Fruit fly (Drosophila melanogaster) whole organism, prepupa: ENCODE measurements around the gene CG1750.

Experiments used
- Blimp-1 ChIP-seq: fragments of 200-800 bp; sonication (Bioruptor generic); optimal IDR thresholded peaks from 3 replicates; lab custom pipeline; 2017; ENCODE audit warnings: missing biosample characterization, missing genetic modification characterization, mild to moderate bottlenecking, moderate library complexity, missing genetic modification reagents
- CG10631 ChIP-seq: fragments of 200-800 bp; sonication (Bioruptor generic); optimal IDR thresholded peaks from 2 replicates; lab custom pipeline; 2016; ENCODE audit warnings: missing biosample characterization, missing genetic modification characterization
- CG11762 ChIP-seq: fragments of 200-800 bp; sonication (Bioruptor generic); optimal IDR thresholded peaks from 3 replicates; lab custom pipeline; 2016; ENCODE audit warnings: missing biosample characterization, missing genetic modification characterization; ENCODE audit not compliant: insufficient read depth
- CG15336 ChIP-seq: fragments of 200-800 bp; sonication (Bioruptor generic); IDR thresholded peaks from 2 replicates; pipeline ENCODE4 v1.3.6; 2022; ENCODE audit warnings: missing biosample characterization, missing genetic modification characterization
- CG1621 ChIP-seq: fragments of 200-800 bp; sonication (Bioruptor generic); optimal IDR thresholded peaks from 3 replicates; lab custom pipeline; 2018; ENCODE audit warnings: missing biosample characterization, mild to moderate bottlenecking, missing genetic modification characterization
- CG3032 ChIP-seq: fragments of 200-800 bp; optimal IDR thresholded peaks from 2 replicates; lab custom pipeline; 2019; ENCODE audit warnings: missing biosample characterization, mild to moderate bottlenecking, missing genetic modification characterization, moderate library complexity
- CG31627 ChIP-seq: fragments of 200-800 bp; sonication (Bioruptor generic); optimal IDR thresholded peaks from 3 replicates; lab custom pipeline; 2016; ENCODE audit warnings: missing biosample characterization, missing genetic modification characterization
- CG34406 ChIP-seq: fragments of 200-800 bp; sonication (Bioruptor generic); optimal IDR thresholded peaks from 3 replicates; lab custom pipeline; 2016; ENCODE audit warnings: missing biosample characterization, missing genetic modification characterization
- CG4318 ChIP-seq: fragments of 200-800 bp; sonication (Bioruptor generic); optimal IDR thresholded peaks from 3 replicates; lab custom pipeline; 2017; ENCODE audit warnings: missing biosample characterization, mild to moderate bottlenecking, missing genetic modification characterization
- CG6163 ChIP-seq: fragments of 200-800 bp; sonication (Bioruptor generic); IDR thresholded peaks from 3 replicates; pipeline ENCODE4 v1.3.6; 2022; ENCODE audit warnings: missing biosample characterization, missing genetic modification characterization
- CG6792 ChIP-seq: fragments of 200-800 bp; sonication (Bioruptor generic); optimal IDR thresholded peaks from 3 replicates; lab custom pipeline; 2016; ENCODE audit warnings: missing biosample characterization, missing genetic modification characterization
- CG6808 ChIP-seq: fragments of 200-800 bp; sonication (Bioruptor generic); optimal IDR thresholded peaks from 3 replicates; lab custom pipeline; 2017; ENCODE audit warnings: missing biosample characterization, missing genetic modification characterization, mild to moderate bottlenecking, moderate library complexity, missing genetic modification reagents
- CG6854 ChIP-seq: fragments of 200-800 bp; sonication (Bioruptor generic); optimal IDR thresholded peaks from 2 replicates; lab custom pipeline; 2017; ENCODE audit warnings: missing biosample characterization, mild to moderate bottlenecking, missing genetic modification characterization
- CG7368 ChIP-seq: fragments of 200-800 bp; sonication (Bioruptor generic); optimal IDR thresholded peaks from 3 replicates; lab custom pipeline; 2016; ENCODE audit warnings: missing biosample characterization, missing genetic modification characterization
- CG8119 ChIP-seq: fragments of 200-800 bp; sonication (Bioruptor generic); IDR thresholded peaks from 3 replicates; pipeline ENCODE4 v1.3.6; 2022; ENCODE audit warnings: missing biosample characterization, missing genetic modification characterization
- CG8319 ChIP-seq: fragments of 200-800 bp; sonication (Bioruptor generic); optimal IDR thresholded peaks from 3 replicates; lab custom pipeline; 2016; ENCODE audit warnings: missing biosample characterization, missing genetic modification characterization
- CG8632 ChIP-seq: fragments of 200-800 bp; sonication (Bioruptor generic); optimal IDR thresholded peaks from 3 replicates; lab custom pipeline; 2016; ENCODE audit warnings: missing biosample characterization, missing genetic modification characterization
- CG9139 ChIP-seq: fragments of 200-800 bp; sonication (Bioruptor generic); optimal IDR thresholded peaks from 3 replicates; lab custom pipeline; 2017; ENCODE audit warnings: missing biosample characterization, mild to moderate bottlenecking, missing genetic modification characterization
- Eip75B ChIP-seq: fragments of 200-800 bp; sonication (Bioruptor generic); optimal IDR thresholded peaks from 3 replicates; lab custom pipeline; 2016; ENCODE audit warnings: missing biosample characterization, missing genetic modification characterization
- Eip78C ChIP-seq: fragments of 200-800 bp; sonication (Bioruptor generic); peaks from one replicate; lab custom pipeline; 2016; ENCODE audit warnings: missing biosample characterization, missing genetic modification characterization
- Eip93F ChIP-seq: fragments of 200-800 bp; sonication (Bioruptor generic); optimal IDR thresholded peaks from 2 replicates; lab custom pipeline; 2016; ENCODE audit warnings: missing biosample characterization, mild to moderate bottlenecking, missing genetic modification characterization
- Ets96B ChIP-seq: fragments of 200-800 bp; optimal IDR thresholded peaks from 2 replicates; lab custom pipeline; 2019; ENCODE audit warnings: missing biosample characterization, mild to moderate bottlenecking, missing genetic modification characterization, moderate library complexity
- Hr38 ChIP-seq: sonication (Bioruptor generic); optimal IDR thresholded peaks from 2 replicates; lab custom pipeline; 2016; ENCODE audit warnings: missing biosample characterization, missing genetic modification characterization
- Hr39 ChIP-seq: fragments of 200-800 bp; sonication (Bioruptor generic); optimal IDR thresholded peaks from 2 replicates; lab custom pipeline; 2016; ENCODE audit warnings: missing biosample characterization, missing genetic modification characterization
- Hr4 ChIP-seq: fragments of 200-800 bp; sonication (Bioruptor generic); optimal IDR thresholded peaks from 3 replicates; lab custom pipeline; 2016; ENCODE audit warnings: missing biosample characterization, missing genetic modification characterization
- Lpt ChIP-seq: fragments of 200-800 bp; sonication (Bioruptor generic); optimal IDR thresholded peaks from 3 replicates; lab custom pipeline; 2016; ENCODE audit warnings: missing biosample characterization, missing genetic modification characterization
- Met ChIP-seq: fragments of 200-800 bp; sonication (Bioruptor generic); optimal IDR thresholded peaks from 3 replicates; lab custom pipeline; 2016; ENCODE audit warnings: missing biosample characterization, missing genetic modification characterization
- OdsH ChIP-seq: fragments of 200-800 bp; sonication (Bioruptor generic); optimal IDR thresholded peaks from 3 replicates; lab custom pipeline; 2016; ENCODE audit warnings: missing biosample characterization, missing genetic modification characterization
- Smox ChIP-seq: fragments of 200-800 bp; sonication (Bioruptor generic); optimal IDR thresholded peaks from 3 replicates; lab custom pipeline; 2016; ENCODE audit warnings: missing biosample characterization, missing genetic modification characterization
- Sox102F ChIP-seq: fragments of 200-800 bp; sonication (Bioruptor generic); optimal IDR thresholded peaks from 2 replicates; lab custom pipeline; 2016; ENCODE audit warnings: missing biosample characterization, mild to moderate bottlenecking, missing genetic modification characterization
- Sox15 ChIP-seq: fragments of 200-800 bp; sonication (Bioruptor generic); optimal IDR thresholded peaks from 3 replicates; lab custom pipeline; 2016; ENCODE audit warnings: missing biosample characterization, missing genetic modification characterization
- achi ChIP-seq: fragments of 200-800 bp; sonication (Bioruptor generic); optimal IDR thresholded peaks from 3 replicates; lab custom pipeline; 2016; ENCODE audit warnings: missing biosample characterization, missing genetic modification characterization
- acj6 ChIP-seq: fragments of 200-800 bp; sonication (Bioruptor generic); optimal IDR thresholded peaks from 3 replicates; lab custom pipeline; 2016; ENCODE audit warnings: missing biosample characterization, missing genetic modification characterization
- cyc ChIP-seq: fragments of 200-800 bp; sonication (Bioruptor generic); optimal IDR thresholded peaks from 3 replicates; lab custom pipeline; 2016; ENCODE audit warnings: missing biosample characterization, missing genetic modification characterization
- dac ChIP-seq: fragments of 200-800 bp; sonication (Bioruptor generic); optimal IDR thresholded peaks from 2 replicates; lab custom pipeline; 2017; ENCODE audit warnings: missing biosample characterization, mild to moderate bottlenecking, missing genetic modification characterization
- eg ChIP-seq: fragments of 200-800 bp; sonication (Bioruptor generic); IDR thresholded peaks from 3 replicates; pipeline ENCODE4 v1.3.6; 2022; ENCODE audit warnings: missing biosample characterization, missing genetic modification characterization
- esn ChIP-seq: fragments of 200-800 bp; sonication (Bioruptor generic); optimal IDR thresholded peaks from 2 replicates; lab custom pipeline; 2016; ENCODE audit warnings: missing biosample characterization, mild to moderate bottlenecking, missing genetic modification characterization, moderate library complexity
- fd59A ChIP-seq: fragments of 200-800 bp; sonication (Bioruptor generic); optimal IDR thresholded peaks from 2 replicates; lab custom pipeline; 2017; ENCODE audit warnings: missing biosample characterization, mild to moderate bottlenecking, missing genetic modification characterization, missing genetic modification reagents
- net ChIP-seq: fragments of 200-800 bp; sonication (Bioruptor generic); optimal IDR thresholded peaks from 3 replicates; lab custom pipeline; 2016; ENCODE audit warnings: missing biosample characterization, missing genetic modification characterization
- pdm3 ChIP-seq: fragments of 200-800 bp; sonication (Bioruptor generic); optimal IDR thresholded peaks from 3 replicates; lab custom pipeline; 2016; ENCODE audit warnings: missing biosample characterization, missing genetic modification characterization
- spab ChIP-seq: fragments of 200-800 bp; sonication (Bioruptor generic); optimal IDR thresholded peaks from 2 replicates; lab custom pipeline; 2017; ENCODE audit warnings: missing biosample characterization, mild to moderate bottlenecking, missing genetic modification characterization, missing genetic modification reagents
- ss ChIP-seq, 2 experiments: fragments of 200-800 bp; sonication (Bioruptor generic); optimal IDR thresholded peaks; 2 replicates in 1 of 2; 3 replicates in 1 of 2; lab custom pipeline; 2017 to 2018; ENCODE audit warnings: mild to moderate bottlenecking in 2 of 2, missing biosample characterization in 2 of 2, missing genetic modification characterization in 2 of 2, moderate library complexity in 1 of 2
- svp ChIP-seq: fragments of 200-800 bp; sonication (Bioruptor generic); peaks from one replicate; lab custom pipeline; 2016; ENCODE audit warnings: missing biosample characterization, missing genetic modification characterization
- topi ChIP-seq: fragments of 200-800 bp; sonication (Bioruptor generic); optimal IDR thresholded peaks from 3 replicates; lab custom pipeline; 2016; ENCODE audit warnings: missing biosample characterization, missing genetic modification characterization
- vri ChIP-seq: fragments of 200-800 bp; sonication (Bioruptor generic); optimal IDR thresholded peaks from 3 replicates; lab custom pipeline; 2016; ENCODE audit warnings: missing biosample characterization, mild to moderate bottlenecking, missing genetic modification characterization

Gene CG1750

dm6 chr3R:31221337-31222047 lies 33.2 kb downstream of the CG1750 start (continued):
- TF ChIP-seq CG6163 (GFP tag; lab: Robert Waterston, UW) (no peak), Met (GFP tag; lab: Kevin White, UChicago) (no peak), CG34406 (peak; percentile 41), CG10631 (GFP tag; lab: Kevin White, UChicago) (no peak), dac (peak; percentile 62), CG8319 (GFP tag; lab: Kevin White, UChicago) (peak; percentile 26), eg (GFP tag; lab: Robert Waterston, UW) (no peak), Sox102F (GFP tag; lab: Kevin White, UChicago) (peak; percentile 53), svp (GFP tag; lab: Kevin White, UChicago) (peak; percentile 91), Blimp-1 (GFP tag; lab: Kevin White, UChicago) (peak; percentile 37), Ets96B (tag; lab: Kevin White, UChicago) (peak; percentile 71), ss (GFP tag; optimal IDR thresholded peaks at IDR 0.05; lab: Kevin White, UChicago) (peak; percentile 88 to 92), Hr4 (GFP tag; lab: Kevin White, UChicago) (no peak), CG15336 (GFP tag; lab: Robert Waterston, UW) (no peak), Lpt (GFP tag; lab: Kevin White, UChicago) (peak; percentile 52), CG6792 (GFP tag; lab: Kevin White, UChicago) (peak; percentile 25), Smox (GFP tag; lab: Kevin White, UChicago) (no peak), CG8119 (GFP tag; lab: Robert Waterston, UW) (no peak), CG6854 (GFP tag; lab: Kevin White, UChicago) (peak; percentile 54), CG7368 (GFP tag; lab: Kevin White, UChicago) (peak; percentile 29)
- TF ChIP-seq, all 60 proteins: peak for 34

- TF ChIP-seq fd59A (GFP tag; lab: Kevin White, UChicago): no peak
- no peak for TF ChIP-seq Hr38
- TF ChIP-seq Sox15 (GFP tag; lab: Kevin White, UChicago): no peak
- TF ChIP-seq CG7368 (GFP tag; lab: Kevin White, UChicago): no peak
- no peak for TF ChIP-seq CG9139 (GFP tag; lab: Kevin White, UChicago)
- peak; percentile 34 for TF ChIP-seq svp (GFP tag; lab: Kevin White, UChicago)
- TF ChIP-seq Hr39 (GFP tag; lab: Kevin White, UChicago): no peak
- TF ChIP-seq CG6792 (GFP tag; lab: Kevin White, UChicago): no peak
- no peak for TF ChIP-seq Blimp-1 (GFP tag; lab: Kevin White, UChicago)
- no peak for TF ChIP-seq CG8632 (GFP tag; lab: Kevin White, UChicago)
- no peak for TF ChIP-seq CG4318
- no peak for TF ChIP-seq dac
- no peak for TF ChIP-seq CG6808 (GFP tag; lab: Kevin White, UChicago)
- TF ChIP-seq Hr4 (GFP tag; lab: Kevin White, UChicago): no peak
- no peak for TF ChIP-seq Eip75B (GFP tag; lab: Kevin White, UChicago)
- TF ChIP-seq achi (GFP tag; lab: Kevin White, UChicago): no peak
- peak; percentile 18 for TF ChIP-seq topi (GFP tag; lab: Kevin White, UChicago)
- no peak for TF ChIP-seq Ets96B (tag; lab: Kevin White, UChicago)
- peak; percentile 23 for TF ChIP-seq pdm3 (GFP tag; lab: Kevin White, UChicago)
- TF ChIP-seq CG6163 (GFP tag; lab: Robert Waterston, UW): no peak
- TF ChIP-seq esn (GFP tag; lab: Kevin White, UChicago): peak; percentile 31
- TF ChIP-seq OdsH (GFP tag; lab: Kevin White, UChicago): peak; percentile 12
- TF ChIP-seq vri: peak; percentile 100
- TF ChIP-seq CG34406: no peak
- no peak for TF ChIP-seq acj6 (GFP tag; lab: Kevin White, UChicago)
- no peak for TF ChIP-seq Eip93F (GFP tag; lab: Kevin White, UChicago)
- TF ChIP-seq CG31627 (GFP tag; lab: Kevin White, UChicago): no peak
- no peak for TF ChIP-seq net (GFP tag; lab: Kevin White, UChicago)
- no peak for TF ChIP-seq cyc (GFP tag; lab: Kevin White, UChicago)
- TF ChIP-seq CG8319 (GFP tag; lab: Kevin White, UChicago): no peak
- no peak for TF ChIP-seq CG11762 (GFP tag; lab: Kevin White, UChicago)
- TF ChIP-seq spab (GFP tag; lab: Kevin White, UChicago): no peak
- TF ChIP-seq CG3032 (tag; lab: Kevin White, UChicago): no peak
- TF ChIP-seq CG8119 (GFP tag; lab: Robert Waterston, UW): no peak
- TF ChIP-seq CG1621 (tag; lab: Kevin White, UChicago): no peak
- peak; percentile 76 for TF ChIP-seq Eip78C (GFP tag; lab: Kevin White, UChicago)
These were observed 34.0 kb downstream of the CG1750 start, which contains the start of gene CG12054 for dm6 chr3R:31220456-31221336. CG12054 (plus strand) TSS chr3R:31220702.
